Fruit fly (Drosophila melanogaster) whole organism, embryonic: ENCODE measurements around the gene CG18788.
A peak's percentile ranks its signal among the peaks of the same experiment; 100 is the strongest.

Experiments
- ATbp ChIP-seq: fragments of 200-800 bp; sonication (Bioruptor generic); optimal IDR thresholded peaks from 2 replicates; lab custom pipeline; 2017; ENCODE audit warnings: missing biosample characterization, mild to moderate bottlenecking, missing genetic modification characterization, missing genetic modification reagents
- CG10274 ChIP-seq: fragments of 200-800 bp; sonication (Bioruptor generic); optimal IDR thresholded peaks from 3 replicates; lab custom pipeline; 2017; ENCODE audit warnings: missing biosample characterization, mild to moderate bottlenecking, missing genetic modification characterization
- CG10565 ChIP-seq: fragments of 200-800 bp; sonication (Bioruptor generic); optimal IDR thresholded peaks from 3 replicates; lab custom pipeline; 2016; ENCODE audit warnings: missing biosample characterization, mild to moderate bottlenecking, missing genetic modification characterization
- CG10654 ChIP-seq: fragments of 200-800 bp; sonication (Bioruptor generic); optimal IDR thresholded peaks from 2 replicates; lab custom pipeline; 2016; ENCODE audit warnings: missing biosample characterization, missing genetic modification characterization
- CG11085 ChIP-seq: fragments of 200-800 bp; sonication (Bioruptor generic); IDR thresholded peaks from 2 replicates; pipeline ENCODE4 v1.3.6; 2022; ENCODE audit warnings: missing biosample characterization, missing genetic modification characterization
- CG11560 ChIP-seq: fragments of 200-800 bp; sonication (Bioruptor generic); IDR thresholded peaks from 3 replicates; pipeline ENCODE4 v1.3.6; 2022; ENCODE audit warnings: missing biosample characterization, missing genetic modification characterization
- CG12942 ChIP-seq: fragments of 200-800 bp; sonication (Bioruptor generic); optimal IDR thresholded peaks from 3 replicates; lab custom pipeline; 2016; ENCODE audit warnings: missing biosample characterization, missing genetic modification characterization
- CG13775 ChIP-seq: fragments of 200-800 bp; sonication (Bioruptor generic); optimal IDR thresholded peaks from 3 replicates; lab custom pipeline; 2017; ENCODE audit warnings: missing biosample characterization, mild to moderate bottlenecking, missing genetic modification characterization
- CG13894 ChIP-seq: fragments of 200-800 bp; sonication (Bioruptor generic); optimal IDR thresholded peaks from 3 replicates; lab custom pipeline; 2018; ENCODE audit warnings: missing biosample characterization, mild to moderate bottlenecking, missing genetic modification characterization, moderate library complexity
- CG14860 ChIP-seq: fragments of 200-800 bp; sonication (Bioruptor generic); IDR thresholded peaks from 3 replicates; pipeline ENCODE4 v1.3.6; 2022; ENCODE audit warnings: missing biosample characterization, missing genetic modification characterization; ENCODE audit not compliant: partially characterized antibody
- CG15269 ChIP-seq: fragments of 200-800 bp; sonication (Bioruptor generic); optimal IDR thresholded peaks from 2 replicates; lab custom pipeline; 2018; ENCODE audit warnings: missing biosample characterization, mild to moderate bottlenecking, missing genetic modification characterization, moderate library complexity
- CG17186 ChIP-seq: fragments of 200-800 bp; sonication (Bioruptor generic); optimal IDR thresholded peaks from 3 replicates; lab custom pipeline; 2017; ENCODE audit warnings: missing biosample characterization, missing genetic modification reagents, missing genetic modification characterization
- CG17829 ChIP-seq: fragments of 200-800 bp; optimal IDR thresholded peaks from 2 replicates; lab custom pipeline; 2019; ENCODE audit warnings: missing biosample characterization, mild to moderate bottlenecking, missing genetic modification characterization, moderate library complexity
- CG30020 ChIP-seq: fragments of 200-800 bp; optimal IDR thresholded peaks from 2 replicates; lab custom pipeline; 2019; ENCODE audit warnings: missing biosample characterization, mild to moderate bottlenecking, missing genetic modification characterization, moderate library complexity
- CG34422 ChIP-seq: fragments of 200-800 bp; sonication (Bioruptor generic); IDR thresholded peaks from 3 replicates; pipeline ENCODE4 v1.3.6; 2022; ENCODE audit warnings: missing biosample characterization, missing genetic modification characterization
- CG3838 ChIP-seq: fragments of 200-800 bp; sonication (Bioruptor generic); optimal IDR thresholded peaks from 3 replicates; lab custom pipeline; 2016; ENCODE audit warnings: missing biosample characterization, missing genetic modification characterization
- CG4730 ChIP-seq: fragments of 200-800 bp; sonication (Bioruptor generic); IDR thresholded peaks from 2 replicates; pipeline ENCODE4 v1.3.6; 2022; ENCODE audit warnings: missing biosample characterization, missing genetic modification characterization
- CG7745 ChIP-seq: fragments of 200-800 bp; sonication (Bioruptor generic); optimal IDR thresholded peaks from 2 replicates; lab custom pipeline; 2018; ENCODE audit warnings: missing biosample characterization, mild to moderate bottlenecking, missing genetic modification characterization, moderate library complexity
- CG7786 ChIP-seq: fragments of 200-800 bp; sonication (Bioruptor generic); optimal IDR thresholded peaks from 2 replicates; lab custom pipeline; 2016; ENCODE audit warnings: missing biosample characterization, missing genetic modification characterization
- CG7839 ChIP-seq: fragments of 200-800 bp; sonication (Bioruptor generic); optimal IDR thresholded peaks from 3 replicates; lab custom pipeline; 2018; ENCODE audit warnings: missing biosample characterization, mild to moderate bottlenecking, missing genetic modification characterization, moderate library complexity
- CG8281 ChIP-seq: fragments of 200-800 bp; sonication (Bioruptor generic); optimal IDR thresholded peaks from 2 replicates; lab custom pipeline; 2018; ENCODE audit warnings: missing biosample characterization, mild to moderate bottlenecking, missing genetic modification characterization, moderate library complexity
- CG9797 ChIP-seq: fragments of 200-800 bp; sonication (Bioruptor generic); optimal IDR thresholded peaks from 3 replicates; lab custom pipeline; 2018; ENCODE audit warnings: missing biosample characterization, mild to moderate bottlenecking, missing genetic modification characterization
- Dbx ChIP-seq: fragments of 200-800 bp; sonication (Bioruptor generic); IDR thresholded peaks from 3 replicates; pipeline ENCODE4 v1.3.6; 2022; ENCODE audit warnings: missing biosample characterization, missing genetic modification characterization
- Dp ChIP-seq: fragments of 200-800 bp; sonication (Bioruptor generic); optimal IDR thresholded peaks from 2 replicates; lab custom pipeline; 2018; ENCODE audit warnings: missing biosample characterization, mild to moderate bottlenecking, missing genetic modification characterization, moderate library complexity
- Dref ChIP-seq: fragments of 200-800 bp; sonication (Bioruptor generic); IDR thresholded peaks from 2 replicates; pipeline ENCODE4 v1.3.6; 2022; ENCODE audit warnings: missing biosample characterization, missing genetic modification characterization
- Ets65A ChIP-seq: fragments of 200-800 bp; sonication (Bioruptor generic); peaks from one replicate; lab custom pipeline; 2016; ENCODE audit warnings: missing biosample characterization, missing genetic modification characterization
- GATAe ChIP-seq: fragments of 200-800 bp; sonication (Bioruptor generic); conservative IDR thresholded peaks from 2 replicates; pipeline ENCODE4 v1.3.6; 2022; ENCODE audit warnings: missing biosample characterization, missing genetic modification characterization
- Hey ChIP-seq: fragments of 200-800 bp; sonication (Bioruptor generic); optimal IDR thresholded peaks from 3 replicates; lab custom pipeline; 2018; ENCODE audit warnings: missing biosample characterization, mild to moderate bottlenecking, missing genetic modification characterization
- Hmr ChIP-seq: fragments of 200-800 bp; sonication (Bioruptor generic); optimal IDR thresholded peaks from 3 replicates; lab custom pipeline; 2017; ENCODE audit warnings: mild to moderate bottlenecking, missing biosample characterization, missing genetic modification reagents, missing genetic modification characterization
- NC2β ChIP-seq: fragments of 200-800 bp; sonication (Bioruptor generic); optimal IDR thresholded peaks from 2 replicates; lab custom pipeline; 2016; ENCODE audit warnings: missing biosample characterization, missing genetic modification characterization
- Pdp1 ChIP-seq, 2 experiments: fragments of 200-800 bp; sonication (Bioruptor generic); optimal IDR thresholded peaks; 3 replicates each; lab custom pipeline; 2016; ENCODE audit warnings: missing biosample characterization in 2 of 2, missing genetic modification characterization in 2 of 2, mild to moderate bottlenecking in 1 of 2, moderate library complexity in 1 of 2
- Ravus ChIP-seq: fragments of 200-800 bp; sonication (Bioruptor generic); IDR thresholded peaks from 2 replicates; pipeline ENCODE4 v1.3.6; 2022; ENCODE audit warnings: missing biosample characterization, missing genetic modification characterization
- Six4 ChIP-seq: fragments of 200-800 bp; sonication (Bioruptor generic); optimal IDR thresholded peaks from 2 replicates; lab custom pipeline; 2016; ENCODE audit warnings: missing biosample characterization, missing genetic modification characterization
- Ssrp ChIP-seq: fragments of 200-800 bp; sonication (Bioruptor generic); optimal IDR thresholded peaks from 2 replicates; lab custom pipeline; 2018; ENCODE audit warnings: missing biosample characterization, mild to moderate bottlenecking, missing genetic modification characterization, moderate library complexity
- Stat92E ChIP-seq, 3 experiments: fragments of >200 bp in 2 of 3; fragments of 200-800 bp in 1 of 3; sonication (Bioruptor generic) in 1 of 3; optimal IDR thresholded peaks; 2 replicates each; lab custom pipeline; 2017 to 2019; ENCODE audit warnings: missing biosample characterization in 3 of 3, missing genetic modification characterization in 3 of 3, mild to moderate bottlenecking in 1 of 3, moderate library complexity in 1 of 3
- aop ChIP-seq: fragments of 200-800 bp; sonication (Bioruptor generic); IDR thresholded peaks from 2 replicates; pipeline ENCODE4 v1.3.6; 2022; ENCODE audit warnings: missing biosample characterization, missing genetic modification characterization
- ase ChIP-seq: fragments of 200-800 bp; sonication (Bioruptor generic); IDR thresholded peaks from 3 replicates; pipeline ENCODE4 v1.3.6; 2022; ENCODE audit warnings: missing biosample characterization, missing genetic modification characterization
- cg ChIP-seq: fragments of 200-800 bp; sonication (Bioruptor generic); optimal IDR thresholded peaks from 3 replicates; lab custom pipeline; 2019; ENCODE audit warnings: missing biosample characterization, mild to moderate bottlenecking, missing genetic modification characterization, moderate library complexity
- crol ChIP-seq: fragments of 200-800 bp; sonication (Bioruptor generic); IDR thresholded peaks from 2 replicates; pipeline ENCODE4 v1.3.6; 2022; ENCODE audit warnings: missing biosample characterization, missing genetic modification characterization
- dysf ChIP-seq: fragments of 200-800 bp; sonication (Bioruptor generic); IDR thresholded peaks from 3 replicates; pipeline ENCODE4 v1.3.6; 2022; ENCODE audit warnings: missing biosample characterization, missing genetic modification characterization
- emc ChIP-seq: fragments of 200-800 bp; sonication (Bioruptor generic); optimal IDR thresholded peaks from 2 replicates; lab custom pipeline; 2016; ENCODE audit warnings: missing biosample characterization, missing genetic modification characterization
- eve ChIP-seq, 2 experiments: fragments of >200 bp; optimal IDR thresholded peaks; 2 replicates each; lab custom pipeline; 2017; ENCODE audit warnings: missing biosample characterization in 2 of 2, missing genetic modification characterization in 2 of 2
- gcm2 ChIP-seq: fragments of 200-800 bp; sonication (Bioruptor generic); optimal IDR thresholded peaks from 2 replicates; lab custom pipeline; 2016; ENCODE audit warnings: missing biosample characterization, missing genetic modification characterization
- jigr1 ChIP-seq: fragments of 200-800 bp; sonication (Bioruptor generic); IDR thresholded peaks from 3 replicates; pipeline ENCODE4 v1.3.6; 2022; ENCODE audit warnings: missing biosample characterization, missing genetic modification characterization
- kah ChIP-seq: fragments of 200-800 bp; sonication (Bioruptor generic); optimal IDR thresholded peaks from 2 replicates; lab custom pipeline; 2018; ENCODE audit warnings: missing biosample characterization, mild to moderate bottlenecking, missing genetic modification characterization
- nmo ChIP-seq: fragments of 200-800 bp; sonication (Bioruptor generic); optimal IDR thresholded peaks from 2 replicates; lab custom pipeline; 2018; ENCODE audit warnings: missing biosample characterization, mild to moderate bottlenecking, missing genetic modification characterization, moderate library complexity
- oc ChIP-seq: fragments of 200-800 bp; sonication (Bioruptor generic); optimal IDR thresholded peaks from 2 replicates; lab custom pipeline; 2018; ENCODE audit warnings: missing biosample characterization, mild to moderate bottlenecking, missing genetic modification characterization, moderate library complexity
- ranshi ChIP-seq: fragments of 200-800 bp; sonication (Bioruptor generic); IDR thresholded peaks from 2 replicates; pipeline ENCODE4 v1.3.6; 2022; ENCODE audit warnings: missing biosample characterization, missing genetic modification characterization
- sc ChIP-seq, 3 experiments: fragments of >200 bp in 2 of 3; fragments of 200-800 bp in 1 of 3; sonication (Bioruptor generic) in 1 of 3; optimal IDR thresholded peaks; 2 replicates in 2 of 3; 3 replicates in 1 of 3; lab custom pipeline; 2017; ENCODE audit warnings: mild to moderate bottlenecking in 1 of 3, missing biosample characterization in 1 of 3, missing genetic modification characterization in 1 of 3, missing genetic modification reagents in 1 of 3
- tap ChIP-seq: fragments of 200-800 bp; optimal IDR thresholded peaks from 3 replicates; lab custom pipeline; 2019; ENCODE audit warnings: missing biosample characterization, mild to moderate bottlenecking, missing genetic modification characterization, moderate library complexity
- vvl ChIP-seq: fragments of 200-800 bp; sonication (Bioruptor generic); IDR thresholded peaks from 2 replicates; pipeline ENCODE4 v1.3.6; 2022; ENCODE audit warnings: missing biosample characterization, missing genetic modification characterization

The CG18788 gene

DNA sequence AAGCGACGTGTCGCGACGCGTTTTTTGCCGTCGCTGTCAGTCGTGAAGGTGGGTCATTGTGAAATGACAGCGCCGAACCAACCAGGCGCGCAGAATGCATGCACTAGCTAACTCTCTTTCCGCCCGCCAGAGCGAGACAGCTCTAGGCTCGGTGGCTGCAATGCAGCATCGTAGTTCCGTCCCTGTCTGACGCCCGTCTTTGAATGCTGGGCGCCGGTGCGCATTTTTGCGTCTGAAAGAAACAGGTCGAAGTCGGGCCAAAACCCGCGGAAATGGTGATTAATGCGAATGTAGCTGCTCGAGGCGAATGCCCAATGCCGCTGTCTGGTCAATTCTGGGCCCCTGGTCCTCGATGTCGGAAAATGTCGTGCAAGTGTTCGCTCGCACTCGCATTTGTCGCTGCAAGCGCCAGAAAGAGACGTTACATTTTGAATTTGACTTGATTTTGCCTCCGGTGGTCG, 26.6 kb upstream of the CG18788 start (continued):
- TF ChIP-seq Six4 (GFP tag; lab: Kevin White, UChicago) (no peak), ase (GFP tag; lab: Robert Waterston, UW) (no peak), vvl (GFP tag; lab: Robert Waterston, UW) (no peak), CG10274 (GFP tag; lab: Kevin White, UChicago) (peak; percentile 13), CG7839 (tag; lab: Kevin White, UChicago) (peak; percentile 59), oc (tag; lab: Kevin White, UChicago) (peak; percentile 90), CG34422 (GFP tag; lab: Robert Waterston, UW) (no peak), CG13894 (tag; lab: Kevin White, UChicago) (peak; percentile 96), dysf (GFP tag; lab: Robert Waterston, UW) (no peak), emc (no peak), ranshi (no peak), Stat92E (GFP tag; optimal IDR thresholded peaks at IDR 0.05; lab: Kevin White, UChicago) (peak in 1 of 3 experiments; percentile 97), CG7745 (tag; lab: Kevin White, UChicago) (no peak), CG3838 (peak; percentile 64), Dp (GFP tag; lab: Kevin White, UChicago) (peak; percentile 76), GATAe (GFP tag; lab: Robert Waterston, UW) (no peak), CG12942 (GFP tag; lab: Kevin White, UChicago) (no peak), nmo (GFP tag; lab: Kevin White, UChicago) (peak; percentile 81), CG7786 (GFP tag; lab: Kevin White, UChicago) (no peak), cg (GFP tag; lab: Kevin White, UChicago) (peak; percentile 69), CG15269 (peak; percentile 84), kah (GFP tag; lab: Kevin White, UChicago) (peak; percentile 100), tap (peak; percentile 57), Pdp1 (GFP tag; optimal IDR thresholded peaks at IDR 0.05; lab: Kevin White, UChicago) (peak; percentile 3 to 77), Dref (GFP tag; lab: Robert Waterston, UW) (no peak), CG13775 (GFP tag; lab: Kevin White, UChicago) (peak; percentile 41), Hmr (GFP tag; lab: Kevin White, UChicago) (peak; percentile 94), Hey (tag; lab: Kevin White, UChicago) (peak; percentile 75), ATbp (GFP tag; lab: Kevin White, UChicago) (peak; percentile 0), crol (GFP tag; lab: Robert Waterston, UW) (no peak), CG30020 (tag; lab: Kevin White, UChicago) (no peak), NC2β (GFP tag; lab: Kevin White, UChicago) (peak; percentile 66), Dbx (no peak), Ravus (no peak), aop (GFP tag; lab: Robert Waterston, UW) (no peak), gcm2 (GFP tag; lab: Kevin White, UChicago) (peak; percentile 43), CG11085 (GFP tag; lab: Robert Waterston, UW) (no peak), CG17186 (GFP tag; lab: Kevin White, UChicago) (peak; percentile 87), CG10654 (GFP tag; lab: Kevin White, UChicago) (no peak), Ssrp (tag; lab: Kevin White, UChicago) (no peak), CG11560 (tag; lab: Robert Waterston, UW) (no peak), eve (GFP tag; optimal IDR thresholded peaks at IDR 0.05; lab: Kevin White, UChicago) (no peak), CG9797 (GFP tag; lab: Kevin White, UChicago) (peak; percentile 17), jigr1 (GFP tag; lab: Robert Waterston, UW) (no peak), Ets65A (no peak), sc (optimal IDR thresholded peaks at IDR 0.05; lab: Kevin White, UChicago) (no peak), sc (GFP tag; optimal IDR thresholded peaks at IDR 0.05; lab: Kevin White, UChicago) (peak; percentile 17), CG10565 (GFP tag; lab: Kevin White, UChicago) (no peak), CG8281 (no peak), CG14860 (GFP tag; lab: Robert Waterston, UW) (no peak), CG17829 (tag; lab: Kevin White, UChicago) (peak; percentile 85), CG4730 (no peak)
